Worm (Caenorhabditis elegans): ENCODE data around the gene dcs-1.

DNA sequence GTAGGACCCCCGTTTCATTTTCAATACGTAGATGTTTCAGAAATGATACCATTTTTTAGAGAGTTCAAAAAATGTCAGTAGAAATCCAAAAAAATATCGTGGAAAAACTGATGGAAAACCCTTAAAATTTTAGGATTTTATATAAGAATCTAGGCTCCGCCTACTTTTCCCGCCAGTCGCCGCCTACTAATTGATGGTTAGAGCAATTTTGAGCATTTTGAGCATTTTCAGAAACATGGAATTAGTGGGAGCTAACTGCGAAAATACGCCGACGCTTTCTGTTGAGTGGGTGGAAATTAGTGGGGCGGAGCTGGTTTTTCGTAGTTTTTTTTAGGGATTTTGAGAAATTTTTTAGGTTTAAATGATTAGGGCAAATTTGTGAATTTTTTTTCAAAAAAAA lies 42.6 kb upstream of the dcs-1 start, which contains the start of gene ssu-1:
- TF ChIP-seq nhr-237 (tag; optimal IDR thresholded peaks at IDR 0.05) = no peak
- TF ChIP-seq lin-15B (tag; optimal IDR thresholded peaks at IDR 0.05) = no peak
- TF ChIP-seq tbx-2 (tag; optimal IDR thresholded peaks at IDR 0.05) = no peak
- no peak for TF ChIP-seq mdl-1 (tag; optimal IDR thresholded peaks at IDR 0.05)
- TF ChIP-seq fkh-10 (GFP tag; optimal IDR thresholded peaks at IDR 0.05) = no peak
- no peak for TF ChIP-seq snpc-4 (tag; optimal IDR thresholded peaks at IDR 0.05)
- TF ChIP-seq zag-1 (tag; optimal IDR thresholded peaks at IDR 0.05) = no peak
- TF ChIP-seq unc-39 (tag; optimal IDR thresholded peaks at IDR 0.05) = no peak
- TF ChIP-seq nhr-77 (tag; optimal IDR thresholded peaks at IDR 0.05) = no peak
- no peak for TF ChIP-seq lin-39 (tag; optimal IDR thresholded peaks at IDR 0.05)
- no peak for TF ChIP-seq aly-2 (tag; optimal IDR thresholded peaks at IDR 0.05)
- TF ChIP-seq ztf-11 (tag; optimal IDR thresholded peaks at IDR 0.05) = no peak
- no peak for TF ChIP-seq ama-1 (optimal IDR thresholded peaks at IDR 0.05)
- no peak for TF ChIP-seq unc-62 (GFP tag; optimal IDR thresholded peaks at IDR 0.05)
